Worm (Caenorhabditis elegans) whole organism, early embryonic: ENCODE results near the gene lgc-35.

Source experiments
- ama-1 ChIP-seq: fragments of 150-350 bp; optimal IDR thresholded peaks from 2 replicates; lab custom pipeline; 2014
- ceh-36 ChIP-seq: sonication (generic microtip); optimal IDR thresholded peaks from 2 replicates; lab custom pipeline; 2016; ENCODE audit warnings: missing genetic modification characterization, inconsistent platforms, missing compliant biosample characterization
- hnd-1 ChIP-seq: sonication (generic microtip); optimal IDR thresholded peaks from 2 replicates; lab custom pipeline; 2016; ENCODE audit warnings: missing genetic modification characterization, missing compliant biosample characterization

- TF ChIP-seq ceh-36 (tag; lab: Kevin White, UChicago) (no peak), ama-1 (lab: Kevin White, UChicago) (no peak), hnd-1 (tag; lab: Kevin White, UChicago) (no peak)
These were observed 48.5 kb upstream of the lgc-35 start, which contains the start of gene F35C5.3 for ce11 chrII:12888471-12888870.
